Fruit fly (Drosophila melanogaster): ENCODE results near the gene CG9515.

CG9515 gene

dm6 chr2L:8943110-8943509, at the start of gene CG9515:
Gene CG9515 (minus strand): TSS chr2L:8943257.
- TF ChIP-seq CG17801 (GFP tag; optimal IDR thresholded peaks at IDR 0.05; ENCODE audit: partially characterized antibody), result peak; percentile 38

dm6 chr2L:8991583-8991982, 48.5 kb upstream of the CG9515 start, which contains the start of gene CG9555:
Gene CG9555 (plus strand): TSS chr2L:8991735.
- TF ChIP-seq CG17801 (GFP tag; optimal IDR thresholded peaks at IDR 0.05; ENCODE audit: partially characterized antibody), result no peak

DNA sequence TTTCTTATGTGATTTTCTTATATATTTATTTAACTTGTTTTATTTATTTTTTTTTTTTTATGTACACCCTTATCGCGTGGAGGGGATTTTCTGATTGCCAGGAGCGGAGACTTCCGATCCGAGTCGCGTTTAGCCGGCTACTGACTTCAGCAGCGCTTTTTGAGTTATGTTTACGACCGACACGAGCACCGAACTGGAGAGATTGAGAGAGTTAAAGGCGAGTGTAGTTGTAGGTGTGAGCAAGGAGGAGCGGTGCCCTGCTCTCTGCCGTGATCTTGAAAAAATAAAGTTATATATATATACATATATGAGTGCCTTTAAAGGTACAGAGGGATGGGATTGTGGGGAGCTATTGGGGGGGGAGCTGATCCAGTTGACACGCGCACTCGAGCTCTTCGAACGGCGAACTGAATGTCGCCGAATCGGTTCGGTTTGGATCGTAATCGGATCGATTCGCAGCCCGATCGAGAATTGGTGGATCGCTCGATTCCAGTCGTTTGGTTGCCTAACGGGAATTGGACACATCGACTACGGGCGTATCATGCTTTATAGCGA, 46.1 kb upstream of the CG9515 start, which contains the start of gene rost:
Gene rost (minus strand): TSS at position 503 of the 555 bp plus-strand sequence.
- TF ChIP-seq CG17801 (GFP tag; optimal IDR thresholded peaks at IDR 0.05; ENCODE audit: partially characterized antibody), result peak; percentile 30

DNA sequence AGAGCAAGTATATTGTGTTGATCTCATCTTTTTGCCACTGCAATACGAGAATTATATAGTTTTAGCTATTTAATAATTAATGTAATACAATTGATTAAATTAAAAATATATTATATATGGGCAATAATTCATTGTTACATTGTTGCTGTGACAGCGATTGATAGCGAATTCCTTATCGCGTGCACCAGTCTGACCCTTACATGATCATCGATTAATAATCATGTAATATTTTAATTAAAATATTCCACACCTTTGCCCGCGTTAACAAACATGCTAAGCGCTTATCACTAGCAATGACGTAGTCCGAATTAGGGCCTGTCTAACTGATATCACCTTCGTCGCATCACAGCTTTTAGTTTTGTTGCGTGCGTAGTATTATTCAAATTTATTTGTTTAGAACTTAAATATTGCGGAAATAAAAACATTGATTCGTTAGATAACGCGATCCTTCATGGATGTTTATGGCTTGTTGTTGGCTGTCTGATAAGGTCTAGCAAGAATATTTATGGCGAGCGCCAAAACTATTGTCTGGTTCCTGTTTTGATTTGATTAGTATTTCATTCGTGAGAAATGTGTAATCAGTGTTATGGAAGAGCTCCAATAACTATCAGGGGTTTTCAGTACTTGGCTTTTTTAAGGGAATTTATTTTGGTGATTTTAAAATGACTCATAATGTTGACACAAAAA, 44.3 kb upstream of the CG9515 start:
- no peak for TF ChIP-seq CG17801 (GFP tag; optimal IDR thresholded peaks at IDR 0.05; ENCODE audit: partially characterized antibody)

- peak; percentile 93 for TF ChIP-seq CG17801 (GFP tag; optimal IDR thresholded peaks at IDR 0.05; ENCODE audit: partially characterized antibody)
Measured at dm6 chr2L:8984614-8985318, 41.7 kb upstream of the CG9515 start, which contains the start of gene CG13101. Gene CG13101 (minus strand): TSS chr2L:8984872.

DNA sequence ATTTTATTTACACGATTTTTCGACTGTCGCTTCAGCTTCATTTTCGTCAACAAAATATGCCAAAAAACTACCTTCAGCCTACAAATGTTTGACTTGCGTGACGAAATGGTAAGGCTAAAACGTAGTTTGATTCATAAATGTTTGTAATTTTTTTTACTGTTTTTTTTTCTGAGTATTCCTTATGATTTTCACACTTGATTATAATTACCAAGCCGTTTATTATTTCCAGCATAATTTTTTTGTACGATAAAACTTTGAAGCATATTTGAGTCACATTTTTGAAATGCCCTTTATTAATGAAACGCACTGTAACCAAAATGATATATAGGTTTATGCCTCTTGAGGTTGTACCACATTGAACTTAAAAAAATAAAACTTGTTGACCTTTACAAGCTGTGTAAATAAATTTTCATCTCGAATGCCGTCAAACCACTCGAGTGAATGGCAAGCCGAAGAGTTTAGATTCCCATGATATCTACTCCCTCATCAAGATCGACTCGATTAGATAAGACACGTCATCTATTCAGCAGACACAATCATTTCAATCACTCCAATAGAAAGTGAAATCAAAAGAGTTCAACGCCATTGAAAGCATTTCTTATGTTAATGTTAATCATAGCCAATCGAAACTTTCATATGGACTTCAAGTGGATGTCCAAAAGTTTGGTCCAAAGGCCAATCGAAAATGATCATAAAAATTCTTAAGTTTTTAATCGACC, 39.7 kb upstream of the CG9515 start:
- no peak for TF ChIP-seq CG17801 (GFP tag; optimal IDR thresholded peaks at IDR 0.05; ENCODE audit: partially characterized antibody)

DNA sequence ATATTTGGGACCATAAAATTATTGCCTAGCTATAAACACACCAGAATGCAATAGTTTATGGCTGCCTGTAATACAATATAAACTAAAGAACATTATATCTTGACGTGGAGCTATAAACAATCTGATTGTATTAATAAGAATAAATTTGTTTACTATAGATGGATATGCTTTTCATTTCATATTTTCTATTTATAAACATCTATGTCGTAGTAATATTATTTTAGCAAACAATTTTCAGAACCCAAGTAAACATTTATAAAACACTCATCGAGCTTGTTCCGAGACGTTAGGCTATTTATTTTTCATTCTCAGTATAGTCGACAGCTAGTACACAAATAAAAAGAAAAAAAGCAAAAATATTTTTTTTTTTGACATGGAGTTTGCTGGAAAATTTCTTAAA, 37.3 kb upstream of the CG9515 start, which contains the start of gene CG18662:
Gene CG18662 (plus strand): TSS at position 301 of the 400 bp plus-strand sequence.
- no peak for TF ChIP-seq CG17801 (GFP tag; optimal IDR thresholded peaks at IDR 0.05; ENCODE audit: partially characterized antibody)

DNA sequence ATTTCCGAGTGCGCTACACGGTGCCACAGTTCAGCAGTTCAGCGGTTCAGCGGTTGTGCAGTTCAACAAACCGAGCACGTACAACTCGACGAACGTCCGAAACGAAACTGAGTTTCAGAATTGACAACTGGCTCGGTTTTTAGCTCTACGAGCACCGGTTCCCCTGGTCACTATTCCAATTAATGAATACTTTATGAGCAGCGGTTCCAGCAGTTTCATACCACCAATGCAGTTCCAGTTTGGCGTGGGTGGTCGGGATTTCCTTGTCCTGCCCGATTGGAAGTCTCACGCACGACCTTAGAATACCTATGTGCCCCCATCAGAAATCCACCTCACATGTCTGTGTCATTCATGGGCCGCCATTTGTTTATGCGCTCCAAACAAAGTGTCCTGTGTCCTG, 32.3 kb upstream of the CG9515 start, which contains the start of gene CG9541:
Gene CG9541 (minus strand): TSS at position 101 of the 400 bp plus-strand sequence.
- TF ChIP-seq CG17801 (GFP tag; optimal IDR thresholded peaks at IDR 0.05; ENCODE audit: partially characterized antibody), result no peak

DNA sequence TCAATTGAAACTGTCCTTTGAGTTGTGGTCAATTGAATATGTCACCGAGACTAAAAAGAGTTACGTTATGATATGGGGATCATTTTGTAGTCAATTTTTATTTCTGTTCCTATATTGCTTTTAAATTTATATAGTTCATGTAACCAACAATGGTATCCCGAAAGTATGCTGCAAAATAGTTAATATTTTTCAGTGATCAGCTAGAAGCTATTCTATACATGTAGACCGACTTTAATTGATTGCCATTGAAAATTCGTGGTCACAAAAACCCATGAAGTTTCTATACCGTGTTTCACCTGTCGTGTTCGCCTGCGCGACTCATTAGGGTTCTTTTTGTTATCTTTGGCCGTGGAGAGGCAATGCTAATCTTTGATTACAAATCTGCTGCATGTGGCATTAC, 31.4 kb upstream of the CG9515 start:
- TF ChIP-seq CG17801 (GFP tag; optimal IDR thresholded peaks at IDR 0.05; ENCODE audit: partially characterized antibody), result no peak

- TF ChIP-seq CG17801 (GFP tag; optimal IDR thresholded peaks at IDR 0.05; ENCODE audit: partially characterized antibody), result no peak
Measured at dm6 chr2L:8972905-8973304, 29.8 kb upstream of the CG9515 start.

DNA sequence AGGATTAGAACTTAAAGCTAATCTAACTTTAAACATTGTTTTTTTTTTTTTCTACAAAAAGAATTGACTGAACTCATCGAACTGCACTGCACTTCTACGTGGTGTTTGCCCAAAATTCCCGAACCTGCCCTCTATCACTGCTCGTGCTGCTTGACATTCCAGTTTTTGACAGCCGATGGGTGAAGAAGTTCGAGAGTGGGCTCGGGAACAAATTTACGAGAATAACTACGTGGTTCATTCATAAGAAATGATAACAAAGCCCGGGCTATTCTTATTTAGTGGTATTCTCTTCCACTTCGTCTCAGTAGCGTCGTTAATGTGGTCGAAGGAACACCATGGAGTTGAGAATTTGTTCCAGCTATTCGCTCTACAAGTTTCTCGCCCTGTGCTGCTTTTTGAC, 24.2 kb upstream of the CG9515 start, which contains the start of gene CG18088:
Gene CG18088 (plus strand): TSS at position 301 of the 400 bp plus-strand sequence.
- no peak for TF ChIP-seq CG17801 (GFP tag; optimal IDR thresholded peaks at IDR 0.05; ENCODE audit: partially characterized antibody)

DNA sequence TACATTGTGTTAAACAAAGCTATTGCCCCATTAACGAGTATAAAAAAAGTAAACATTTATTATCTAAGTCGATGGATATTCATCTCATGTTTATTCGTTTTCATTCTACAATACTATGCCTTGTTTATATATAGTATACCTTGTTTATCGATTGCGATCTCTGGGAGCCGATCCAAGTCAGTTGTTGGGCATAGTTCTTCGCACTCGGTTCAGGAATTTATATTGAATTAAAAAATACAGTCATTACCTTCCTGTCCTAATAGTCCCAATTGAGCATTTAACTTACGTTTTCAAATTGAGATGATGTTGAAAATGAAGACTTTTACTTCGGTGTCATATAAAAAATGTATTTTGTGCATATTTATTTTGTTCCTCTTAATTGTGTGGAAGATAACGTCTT, 21.6 kb upstream of the CG9515 start, which contains the start of gene CG32984:
Gene CG32984 (plus strand): TSS at position 301 of the 400 bp plus-strand sequence.
- no peak for TF ChIP-seq CG17801 (GFP tag; optimal IDR thresholded peaks at IDR 0.05; ENCODE audit: partially characterized antibody)

DNA sequence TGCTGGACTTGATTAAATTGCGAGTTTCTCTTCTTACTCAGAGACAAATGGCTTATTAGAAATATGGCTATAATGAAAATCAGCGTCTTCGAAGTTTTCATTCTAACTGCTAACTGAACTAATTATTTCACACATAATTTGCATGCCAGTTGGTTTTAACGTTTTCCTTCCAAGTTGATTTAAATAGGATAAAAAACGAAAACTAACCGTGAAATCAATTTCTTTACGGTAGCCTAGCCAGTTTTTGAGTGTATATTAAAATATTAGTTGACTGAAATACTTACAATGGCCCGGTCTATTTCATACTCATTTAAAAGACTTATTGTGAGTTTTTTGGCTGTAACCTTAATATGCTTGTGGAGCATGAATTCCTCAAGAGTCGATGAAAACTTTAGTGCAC, 19.2 kb upstream of the CG9515 start, which contains the start of the genes CG9525 and CG32985:
Gene CG9525 (minus strand): TSS at position 101 of the 400 bp plus-strand sequence.
Gene CG32985 (plus strand): TSS at position 280 of the 400 bp plus-strand sequence.
- no peak for TF ChIP-seq CG17801 (GFP tag; optimal IDR thresholded peaks at IDR 0.05; ENCODE audit: partially characterized antibody)

- TF ChIP-seq CG17801 (GFP tag; optimal IDR thresholded peaks at IDR 0.05; ENCODE audit: partially characterized antibody), result no peak
Measured at dm6 chr2L:8959001-8959461, 16.0 kb upstream of the CG9515 start, which contains the start of gene CG31886. Gene CG31886 (minus strand): TSS chr2L:8959051.
